Fruit fly (Drosophila melanogaster) whole organism, embryonic: ENCODE measurements around the gene CG44008.

Experiments
- Bgb ChIP-seq: fragments of 200-800 bp; sonication (Bioruptor generic); IDR thresholded peaks from 2 replicates; pipeline ENCODE4 v1.3.6; 2022; ENCODE audit warnings: missing biosample characterization, missing genetic modification characterization; ENCODE audit not compliant: partially characterized antibody
- BtbVII ChIP-seq: fragments of 200-800 bp; sonication (Bioruptor generic); optimal IDR thresholded peaks from 3 replicates; lab custom pipeline; 2017; ENCODE audit warnings: missing biosample characterization, mild to moderate bottlenecking, missing genetic modification characterization
- CG10654 ChIP-seq: fragments of 200-800 bp; sonication (Bioruptor generic); optimal IDR thresholded peaks from 2 replicates; lab custom pipeline; 2016; ENCODE audit warnings: missing biosample characterization, missing genetic modification characterization
- CG12071 ChIP-seq: fragments of 200-800 bp; sonication (Bioruptor generic); optimal IDR thresholded peaks from 3 replicates; lab custom pipeline; 2018; ENCODE audit warnings: missing biosample characterization, mild to moderate bottlenecking, missing genetic modification characterization
- CG12104 ChIP-seq: fragments of 200-800 bp; sonication (Bioruptor generic); optimal IDR thresholded peaks from 3 replicates; lab custom pipeline; 2016; ENCODE audit warnings: missing biosample characterization, missing genetic modification characterization
- CG12659 ChIP-seq: fragments of 200-800 bp; sonication (Bioruptor generic); optimal IDR thresholded peaks from 3 replicates; lab custom pipeline; 2017; ENCODE audit warnings: mild to moderate bottlenecking, missing biosample characterization, missing genetic modification reagents, missing genetic modification characterization
- CG13296 ChIP-seq: fragments of 200-800 bp; sonication (Bioruptor generic); optimal IDR thresholded peaks from 3 replicates; lab custom pipeline; 2018; ENCODE audit warnings: missing biosample characterization, mild to moderate bottlenecking, missing genetic modification characterization
- CG13894 ChIP-seq: fragments of 200-800 bp; sonication (Bioruptor generic); optimal IDR thresholded peaks from 3 replicates; lab custom pipeline; 2018; ENCODE audit warnings: missing biosample characterization, mild to moderate bottlenecking, missing genetic modification characterization, moderate library complexity
- CG17802 ChIP-seq: fragments of 200-800 bp; sonication (Bioruptor generic); optimal IDR thresholded peaks from 2 replicates; lab custom pipeline; 2018; ENCODE audit warnings: missing biosample characterization, mild to moderate bottlenecking, missing genetic modification characterization, moderate library complexity
- CG1832 ChIP-seq: fragments of 200-800 bp; sonication (Bioruptor generic); optimal IDR thresholded peaks from 2 replicates; lab custom pipeline; 2017; ENCODE audit warnings: missing biosample characterization, mild to moderate bottlenecking, missing genetic modification characterization, inconsistent platforms
- CG43689 ChIP-seq: fragments of 200-800 bp; sonication (Bioruptor generic); IDR thresholded peaks from 2 replicates; pipeline ENCODE4 v1.3.6; 2022; ENCODE audit warnings: missing biosample characterization, missing genetic modification characterization
- CG6683 ChIP-seq: fragments of 200-800 bp; sonication (Bioruptor generic); optimal IDR thresholded peaks from 2 replicates; lab custom pipeline; 2017; ENCODE audit warnings: missing biosample characterization, mild to moderate bottlenecking, missing genetic modification characterization, missing genetic modification reagents
- CG6791 ChIP-seq: fragments of 200-800 bp; sonication (Bioruptor generic); IDR thresholded peaks from 3 replicates; pipeline ENCODE4 v1.3.6; 2022; ENCODE audit warnings: missing biosample characterization, missing genetic modification characterization; ENCODE audit not compliant: partially characterized antibody
- CG6813 ChIP-seq: fragments of 200-800 bp; sonication (Bioruptor generic); optimal IDR thresholded peaks from 2 replicates; lab custom pipeline; 2017; ENCODE audit warnings: missing biosample characterization, missing genetic modification characterization, mild to moderate bottlenecking, moderate library complexity, missing genetic modification reagents
- CG6854 ChIP-seq: fragments of 200-800 bp; sonication (Bioruptor generic); optimal IDR thresholded peaks from 3 replicates; lab custom pipeline; 2017; ENCODE audit warnings: missing biosample characterization, mild to moderate bottlenecking, missing genetic modification characterization
- CG7963 ChIP-seq: fragments of 200-800 bp; sonication (Bioruptor generic); IDR thresholded peaks from 3 replicates; pipeline ENCODE4 v1.3.6; 2022; ENCODE audit warnings: missing biosample characterization, missing genetic modification characterization; ENCODE audit not compliant: partially characterized antibody
- CG8281 ChIP-seq: fragments of 200-800 bp; sonication (Bioruptor generic); optimal IDR thresholded peaks from 2 replicates; lab custom pipeline; 2018; ENCODE audit warnings: missing biosample characterization, mild to moderate bottlenecking, missing genetic modification characterization, moderate library complexity
- CG9727 ChIP-seq: fragments of 200-800 bp; sonication (Bioruptor generic); optimal IDR thresholded peaks from 3 replicates; lab custom pipeline; 2017; ENCODE audit warnings: missing biosample characterization, mild to moderate bottlenecking, missing genetic modification characterization
- CG9932 ChIP-seq: fragments of 200-800 bp; sonication (Bioruptor generic); IDR thresholded peaks from 2 replicates; pipeline ENCODE4 v1.3.6; 2022; ENCODE audit warnings: missing biosample characterization, missing genetic modification characterization
- Elba2 ChIP-seq: fragments of 200-800 bp; sonication (Bioruptor generic); optimal IDR thresholded peaks from 3 replicates; lab custom pipeline; 2016; ENCODE audit warnings: missing biosample characterization, missing genetic modification characterization
- Hr3 ChIP-seq: fragments of 200-800 bp; sonication (Bioruptor generic); optimal IDR thresholded peaks from 3 replicates; lab custom pipeline; 2016; ENCODE audit warnings: missing biosample characterization, missing genetic modification characterization
- Jarid2 ChIP-seq: fragments of 200-800 bp; sonication (Bioruptor generic); optimal IDR thresholded peaks from 3 replicates; lab custom pipeline; 2017; ENCODE audit warnings: mild to moderate bottlenecking, missing biosample characterization, missing genetic modification reagents, missing genetic modification characterization
- Neu2 ChIP-seq: fragments of 200-800 bp; sonication (Bioruptor generic); optimal IDR thresholded peaks from 3 replicates; lab custom pipeline; 2016; ENCODE audit warnings: missing biosample characterization, missing genetic modification characterization, borderline replicate concordance
- Oaz ChIP-seq: fragments of 200-800 bp; sonication (Bioruptor generic); IDR thresholded peaks from 2 replicates; pipeline ENCODE4 v1.3.6; 2022; ENCODE audit warnings: missing biosample characterization, missing genetic modification characterization
- Sox102F ChIP-seq: fragments of 200-800 bp; sonication (Bioruptor generic); optimal IDR thresholded peaks from 2 replicates; lab custom pipeline; 2018; ENCODE audit warnings: missing biosample characterization, mild to moderate bottlenecking, missing genetic modification characterization, moderate library complexity
- Spps ChIP-seq: fragments of 200-800 bp; sonication (Bioruptor generic); optimal IDR thresholded peaks from 2 replicates; lab custom pipeline; 2018; ENCODE audit warnings: missing biosample characterization, mild to moderate bottlenecking, missing genetic modification characterization
- Sry-β ChIP-seq: fragments of 200-800 bp; sonication (Bioruptor generic); optimal IDR thresholded peaks from 2 replicates; lab custom pipeline; 2018; ENCODE audit warnings: missing biosample characterization, mild to moderate bottlenecking, missing genetic modification characterization, moderate library complexity
- Taf1 ChIP-seq: fragments of 200-800 bp; sonication (Bioruptor generic); IDR thresholded peaks from 2 replicates; pipeline ENCODE4 v1.3.6; 2022; ENCODE audit warnings: missing biosample characterization, missing genetic modification characterization
- abd-A ChIP-seq: fragments of 200-800 bp; sonication (Bioruptor generic); optimal IDR thresholded peaks from 3 replicates; lab custom pipeline; 2019; ENCODE audit warnings: missing biosample characterization, mild to moderate bottlenecking, missing genetic modification characterization, moderate library complexity
- amos ChIP-seq: fragments of 200-800 bp; sonication (Bioruptor generic); IDR thresholded peaks from 2 replicates; pipeline ENCODE4 v1.3.6; 2022; ENCODE audit warnings: missing biosample characterization, missing genetic modification characterization; ENCODE audit not compliant: partially characterized antibody
- aop ChIP-seq: fragments of 200-800 bp; sonication (Bioruptor generic); IDR thresholded peaks from 2 replicates; pipeline ENCODE4 v1.3.6; 2022; ENCODE audit warnings: missing biosample characterization, missing genetic modification characterization
- ash1 ChIP-seq: fragments of 200-800 bp; sonication (Bioruptor generic); optimal IDR thresholded peaks from 2 replicates; lab custom pipeline; 2018; ENCODE audit warnings: missing biosample characterization, mild to moderate bottlenecking, missing genetic modification characterization
- az2 ChIP-seq: fragments of 200-800 bp; sonication (Bioruptor generic); optimal IDR thresholded peaks from 3 replicates; lab custom pipeline; 2016; ENCODE audit warnings: missing biosample characterization, missing genetic modification characterization
- cad ChIP-seq: fragments of >200 bp; optimal IDR thresholded peaks from 2 replicates; lab custom pipeline; 2017; ENCODE audit warnings: missing biosample characterization, missing genetic modification characterization
- chinmo ChIP-seq: fragments of 200-800 bp; sonication (Bioruptor generic); IDR thresholded peaks from 4 replicates; pipeline ENCODE4 v1.3.6; 2022; ENCODE audit warnings: missing biosample characterization, missing genetic modification characterization; ENCODE audit not compliant: partially characterized antibody
- corto ChIP-seq: fragments of 200-800 bp; sonication (Bioruptor generic); optimal IDR thresholded peaks from 2 replicates; lab custom pipeline; 2016; ENCODE audit warnings: missing biosample characterization, mild to moderate bottlenecking, missing genetic modification characterization, moderate library complexity
- fd3F ChIP-seq: fragments of 200-800 bp; sonication (Bioruptor generic); optimal IDR thresholded peaks from 2 replicates; lab custom pipeline; 2018; ENCODE audit warnings: missing biosample characterization, mild to moderate bottlenecking, missing genetic modification characterization, moderate library complexity
- gfzf ChIP-seq: fragments of 200-800 bp; sonication (Bioruptor generic); optimal IDR thresholded peaks from 2 replicates; lab custom pipeline; 2016; ENCODE audit warnings: missing biosample characterization, mild to moderate bottlenecking, missing genetic modification characterization, moderate library complexity
- lola ChIP-seq, 3 experiments: fragments of >200 bp in 2 of 3; fragments of 200-800 bp in 1 of 3; sonication (Bioruptor generic) in 1 of 3; optimal IDR thresholded peaks; 2 replicates each; lab custom pipeline; 2017 to 2019; ENCODE audit warnings: missing biosample characterization in 3 of 3, missing genetic modification characterization in 3 of 3, mild to moderate bottlenecking in 1 of 3, moderate library complexity in 1 of 3
- lov ChIP-seq, 2 experiments: fragments of 200-800 bp in 1 of 2; fragments of >200 bp in 1 of 2; sonication (Bioruptor generic) in 1 of 2; IDR thresholded peaks in 1 of 2; optimal IDR thresholded peaks in 1 of 2; 2 replicates in 1 of 2; 3 replicates in 1 of 2; pipeline versions ENCODE4 v1.3.6 to Lab custom; 2017 to 2022; ENCODE audit warnings: missing biosample characterization in 1 of 2, missing genetic modification characterization in 1 of 2
- onecut ChIP-seq: fragments of 200-800 bp; sonication (Bioruptor generic); IDR thresholded peaks from 2 replicates; pipeline ENCODE4 v1.3.6; 2022; ENCODE audit warnings: missing biosample characterization, missing genetic modification characterization
- rib ChIP-seq: fragments of 200-800 bp; sonication (Bioruptor generic); IDR thresholded peaks from 2 replicates; pipeline ENCODE4 v1.3.6; 2022; ENCODE audit warnings: missing biosample characterization, missing genetic modification characterization
- run ChIP-seq: fragments of 200-800 bp; sonication (Bioruptor generic); optimal IDR thresholded peaks from 3 replicates; lab custom pipeline; 2018; ENCODE audit warnings: missing biosample characterization, mild to moderate bottlenecking, missing genetic modification characterization
- tap ChIP-seq: fragments of 200-800 bp; optimal IDR thresholded peaks from 3 replicates; lab custom pipeline; 2019; ENCODE audit warnings: missing biosample characterization, mild to moderate bottlenecking, missing genetic modification characterization, moderate library complexity
- tna ChIP-seq: fragments of 200-800 bp; sonication (Bioruptor generic); IDR thresholded peaks from 2 replicates; pipeline ENCODE4 v1.3.6; 2022; ENCODE audit warnings: missing biosample characterization, missing genetic modification characterization; ENCODE audit not compliant: partially characterized antibody
- wdn ChIP-seq: fragments of 200-800 bp; sonication (Bioruptor generic); IDR thresholded peaks from 2 replicates; pipeline ENCODE4 v1.3.6; 2022; ENCODE audit warnings: missing biosample characterization, missing genetic modification characterization
- wek ChIP-seq: fragments of 200-800 bp; sonication (Bioruptor generic); optimal IDR thresholded peaks from 3 replicates; lab custom pipeline; 2018; ENCODE audit warnings: missing biosample characterization, mild to moderate bottlenecking, missing genetic modification characterization, moderate library complexity
- zen2 ChIP-seq: fragments of 200-800 bp; sonication (Bioruptor generic); IDR thresholded peaks from 3 replicates; pipeline ENCODE4 v1.3.6; 2022; ENCODE audit warnings: missing biosample characterization, missing genetic modification characterization; ENCODE audit not compliant: partially characterized antibody

The CG44008 gene

DNA sequence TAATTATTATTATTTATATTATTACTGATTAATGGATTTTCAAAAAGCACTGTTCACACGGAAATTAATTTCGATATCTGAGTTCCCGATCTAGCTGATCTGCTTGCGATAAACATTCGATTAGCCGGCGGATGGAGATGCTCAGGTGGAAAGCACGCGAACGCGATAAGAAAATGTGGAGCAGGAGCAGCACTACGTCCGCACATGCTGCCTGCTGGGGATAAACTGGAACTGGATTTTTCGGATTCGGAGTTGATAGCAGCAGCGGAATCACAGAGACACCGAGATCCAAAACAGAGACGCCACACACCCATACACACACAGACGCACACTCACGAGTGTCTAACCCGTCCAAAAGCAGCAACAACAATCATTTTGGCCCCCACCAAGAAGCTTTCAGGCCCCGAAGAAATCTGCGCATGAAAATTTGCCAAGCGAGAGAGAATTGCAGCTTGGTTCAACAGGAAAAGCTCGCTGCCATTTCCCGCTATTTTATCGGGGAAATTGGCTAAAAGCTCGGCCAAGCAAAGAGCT is 32.1 kb upstream of the CG44008 start:
- TF ChIP-seq rib (no peak), CG6813 (GFP tag; lab: Kevin White, UChicago) (no peak), CG43689 (GFP tag; lab: Robert Waterston, UW) (no peak), CG13296 (GFP tag; lab: Kevin White, UChicago) (no peak), lov (optimal IDR thresholded peaks at IDR 0.05; lab: Kevin White, UChicago) (no peak), lov (GFP tag; IDR thresholded peaks at IDR 0.05; lab: Robert Waterston, UW) (no peak), wek (GFP tag; lab: Kevin White, UChicago) (no peak), CG6854 (GFP tag; lab: Kevin White, UChicago) (no peak), zen2 (0 out of 3 replicates have a peak, but pooled peaks have one; percentile 37), CG12659 (no peak), CG10654 (GFP tag; lab: Kevin White, UChicago) (no peak), Spps (tag; lab: Kevin White, UChicago) (no peak), Jarid2 (GFP tag; lab: Kevin White, UChicago) (peak; percentile 31), amos (GFP tag; lab: Robert Waterston, UW) (peak; percentile 22; the same call in 1 of the 2 replicates), CG13894 (tag; lab: Kevin White, UChicago) (peak; percentile 44), Sry-β (GFP tag; lab: Kevin White, UChicago) (no peak), CG6791 (GFP tag; lab: Robert Waterston, UW) (no peak), Bgb (peak; percentile 22; the same call in 1 of the 2 replicates), CG12071 (GFP tag; lab: Kevin White, UChicago) (no peak), aop (GFP tag; lab: Robert Waterston, UW) (no peak), CG6683 (no peak), CG8281 (tag; lab: Kevin White, UChicago) (no peak), corto (GFP tag; lab: Kevin White, UChicago) (no peak), chinmo (GFP tag; lab: Robert Waterston, UW) (peak; percentile 52; the same call in 1 of the 4 replicates), CG9727 (no peak), onecut (GFP tag; lab: Robert Waterston, UW) (no peak), CG17802 (tag; lab: Kevin White, UChicago) (no peak), CG9932 (GFP tag; lab: Robert Waterston, UW) (0 out of 2 replicates have a peak, but pooled peaks have one; percentile 23), Sox102F (GFP tag; lab: Kevin White, UChicago) (no peak), Oaz (GFP tag; lab: Robert Waterston, UW) (no peak), CG7963 (no peak), gfzf (GFP tag; lab: Kevin White, UChicago) (no peak), tna (GFP tag; lab: Robert Waterston, UW) (0 out of 2 replicates have a peak, but pooled peaks have one; percentile 10), tap (tag; lab: Kevin White, UChicago) (no peak), CG12104 (GFP tag; lab: Kevin White, UChicago) (no peak), Elba2 (no peak), abd-A (tag; lab: Kevin White, UChicago) (no peak), lola (GFP tag; optimal IDR thresholded peaks at IDR 0.05; lab: Kevin White, UChicago) (no peak), Hr3 (GFP tag; lab: Kevin White, UChicago) (no peak), az2 (no peak), run (tag; lab: Kevin White, UChicago) (no peak), wdn (GFP tag; lab: Robert Waterston, UW) (no peak), BtbVII (GFP tag; lab: Kevin White, UChicago) (no peak), fd3F (GFP tag; lab: Kevin White, UChicago) (no peak), ash1 (GFP tag; lab: Kevin White, UChicago) (no peak), Neu2 (no peak), CG1832 (GFP tag; lab: Kevin White, UChicago) (no peak), Taf1 (no peak), cad (GFP tag; lab: Kevin White, UChicago) (no peak)
